Worm (Caenorhabditis elegans) whole organism, early embryonic: Measurements from ENCODE around the gene acaa-2.

Experiments
- B0310.2 ChIP-seq: sonication (generic microtip); optimal IDR thresholded peaks from 2 replicates; lab custom pipeline; 2016; ENCODE audit warnings: mild to moderate bottlenecking, missing genetic modification characterization, missing compliant biosample characterization
- F13C5.2 ChIP-seq: sonication (generic microtip); optimal IDR thresholded peaks from 2 replicates; lab custom pipeline; 2017; ENCODE audit warnings: mild to moderate bottlenecking, missing genetic modification characterization, inconsistent platforms, missing compliant biosample characterization
- aly-1 ChIP-seq: sonication (generic microtip); optimal IDR thresholded peaks from 2 replicates; lab custom pipeline; 2016; ENCODE audit warnings: missing genetic modification characterization, missing compliant biosample characterization
- ama-1 ChIP-seq: fragments of 150-350 bp; optimal IDR thresholded peaks from 2 replicates; lab custom pipeline; 2014
- ceh-13 ChIP-seq: fragments of 200-800 bp; sonication (Bioruptor generic); optimal IDR thresholded peaks from 2 replicates; lab custom pipeline; 2018; ENCODE audit warnings: mild to moderate bottlenecking, missing genetic modification characterization, missing compliant biosample characterization
- ceh-36 ChIP-seq: sonication (generic microtip); optimal IDR thresholded peaks from 2 replicates; lab custom pipeline; 2016; ENCODE audit warnings: missing genetic modification characterization, inconsistent platforms, missing compliant biosample characterization
- ets-7 ChIP-seq: sonication (generic microtip); optimal IDR thresholded peaks from 2 replicates; lab custom pipeline; 2016; ENCODE audit warnings: missing genotype, missing genetic modification characterization, missing compliant biosample characterization
- flt-1 ChIP-seq: fragments of 200-800 bp; sonication (Bioruptor generic); IDR thresholded peaks from 2 replicates; pipeline ENCODE4 v1.3.6; 2022; ENCODE audit warnings: missing genetic modification characterization, missing compliant biosample characterization
- hmbx-1 ChIP-seq: sonication (generic microtip); optimal IDR thresholded peaks from 2 replicates; lab custom pipeline; 2016; ENCODE audit warnings: mild to moderate bottlenecking, missing genetic modification characterization, missing compliant biosample characterization
- hmg-4 ChIP-seq: fragments of 200-800 bp; sonication (Bioruptor generic); optimal IDR thresholded peaks from 2 replicates; lab custom pipeline; 2018; ENCODE audit warnings: mild to moderate bottlenecking, missing genetic modification characterization, missing compliant biosample characterization
- hnd-1 ChIP-seq: sonication (generic microtip); optimal IDR thresholded peaks from 2 replicates; lab custom pipeline; 2016; ENCODE audit warnings: missing genetic modification characterization, missing compliant biosample characterization
- pes-1 ChIP-seq: fragments of 200-800 bp; sonication (Bioruptor generic); IDR thresholded peaks from 2 replicates; pipeline ENCODE4 v1.3.6; 2022; ENCODE audit warnings: missing genetic modification reagents, missing genetic modification characterization, missing compliant biosample characterization
- scrt-1 ChIP-seq: fragments of 200-800 bp; sonication (Bioruptor generic); IDR thresholded peaks from 2 replicates; pipeline ENCODE4 v1.3.6; 2022; ENCODE audit warnings: missing genetic modification characterization, missing compliant biosample characterization
- sea-1 ChIP-seq: fragments of 200-800 bp; sonication (Bioruptor generic); conservative IDR thresholded peaks from 2 replicates; pipeline ENCODE4 v1.3.6; 2022; ENCODE audit warnings: missing genetic modification characterization, missing compliant biosample characterization
- tbx-11 ChIP-seq: fragments of 200-800 bp; sonication (Bioruptor generic); IDR thresholded peaks from 2 replicates; pipeline ENCODE4 v1.3.6; 2022; ENCODE audit warnings: missing genetic modification characterization, missing compliant biosample characterization
- tbx-37 ChIP-seq: fragments of 200-800 bp; sonication (Bioruptor generic); conservative IDR thresholded peaks from 2 replicates; pipeline ENCODE4 v1.3.6; 2022; ENCODE audit warnings: missing genetic modification reagents, missing genetic modification characterization, missing compliant biosample characterization
- tra-4 ChIP-seq: sonication (generic microtip); optimal IDR thresholded peaks from 2 replicates; lab custom pipeline; 2017; ENCODE audit warnings: missing genetic modification characterization, missing compliant biosample characterization

acaa-2 gene

ce11 chrIII:13359847-13360246 lies 15.1 kb downstream of the acaa-2 start:
- TF ChIP-seq hnd-1 (tag; lab: Kevin White, UChicago) (no peak), hmg-4 (GFP tag; lab: Kevin White, UChicago) (peak; percentile 50), tbx-37 (GFP tag; lab: Robert Waterston, UW) (peak; percentile 19; the same call in 1 of the 2 replicates), F13C5.2 (peak; percentile 25), ceh-13 (GFP tag; lab: Kevin White, UChicago) (no peak)

DNA sequence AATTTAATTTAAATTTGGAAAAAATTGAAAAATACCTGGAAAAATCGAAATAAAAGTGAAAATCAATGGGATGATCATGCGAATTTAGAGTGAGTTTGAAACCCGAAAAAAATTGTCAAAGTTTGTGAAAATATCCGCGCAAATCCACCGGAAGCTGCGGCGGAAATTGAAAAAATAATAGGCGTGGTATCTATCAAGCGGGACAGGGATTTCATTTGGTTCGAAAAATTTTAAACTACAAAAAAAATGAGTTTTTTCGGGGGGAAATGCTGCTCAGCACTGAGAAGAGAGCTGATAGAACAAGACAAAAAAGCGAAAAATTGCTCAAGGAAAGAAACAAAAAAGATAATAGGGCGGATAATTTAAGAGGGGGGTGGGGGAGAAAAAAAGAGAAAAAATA lies 26.2 kb downstream of the acaa-2 start, which contains the start of gene T03F6.9:
T03F6.9 (minus strand) TSS at position 101 of the 400 bp plus-strand sequence.
- TF ChIP-seq hmbx-1 (tag; lab: Kevin White, UChicago), result no peak
- TF ChIP-seq tbx-37 (GFP tag; lab: Robert Waterston, UW), result no peak
- TF ChIP-seq flt-1, result no peak
- TF ChIP-seq B0310.2 (tag; lab: Kevin White, UChicago), result no peak
- TF ChIP-seq ceh-36 (tag; lab: Kevin White, UChicago), result no peak
- no peak for TF ChIP-seq aly-1 (tag; lab: Kevin White, UChicago)
- TF ChIP-seq ets-7, result no peak
- no peak for TF ChIP-seq ceh-13 (GFP tag; lab: Kevin White, UChicago)
- no peak for TF ChIP-seq sea-1 (GFP tag; lab: Robert Waterston, UW)
- TF ChIP-seq tra-4 (tag; lab: Kevin White, UChicago), result no peak
- TF ChIP-seq tbx-11 (GFP tag; lab: Robert Waterston, UW), result no peak
- TF ChIP-seq hmg-4 (GFP tag; lab: Kevin White, UChicago), result no peak
- no peak for TF ChIP-seq ama-1 (lab: Kevin White, UChicago)
- TF ChIP-seq hnd-1 (tag; lab: Kevin White, UChicago), result no peak
- TF ChIP-seq F13C5.2, result no peak
- no peak for TF ChIP-seq pes-1 (GFP tag; lab: Robert Waterston, UW)

ce11 chrIII:13376304-13376760 lies 31.6 kb downstream of the acaa-2 start, which contains the start of gene lis-1:
Gene lis-1 (minus strand): TSS chrIII:13376710.
- no peak for TF ChIP-seq hnd-1 (tag; lab: Kevin White, UChicago)
- no peak for TF ChIP-seq B0310.2 (tag; lab: Kevin White, UChicago)
- no peak for TF ChIP-seq ama-1 (lab: Kevin White, UChicago)
- TF ChIP-seq ceh-13 (GFP tag; lab: Kevin White, UChicago), result no peak
- TF ChIP-seq flt-1, result no peak
- TF ChIP-seq tbx-37 (GFP tag; lab: Robert Waterston, UW), result no peak
- no peak for TF ChIP-seq tra-4 (tag; lab: Kevin White, UChicago)
- no peak for TF ChIP-seq pes-1 (GFP tag; lab: Robert Waterston, UW)
- TF ChIP-seq aly-1 (tag; lab: Kevin White, UChicago), result no peak

ce11 chrIII:13377249-13377648 lies 32.5 kb downstream of the acaa-2 start:
- TF ChIP-seq F13C5.2 (peak; percentile 1), pes-1 (GFP tag; lab: Robert Waterston, UW) (no peak), ama-1 (lab: Kevin White, UChicago) (no peak)

- TF ChIP-seq hmg-4 (GFP tag; lab: Kevin White, UChicago) (no peak), B0310.2 (tag; lab: Kevin White, UChicago) (no peak), pes-1 (GFP tag; lab: Robert Waterston, UW) (no peak), flt-1 (no peak), hnd-1 (tag; lab: Kevin White, UChicago) (no peak), tra-4 (tag; lab: Kevin White, UChicago) (no peak)
Measured at ce11 chrIII:13378242-13378641, 33.5 kb downstream of the acaa-2 start, which contains the start of gene T03F6.10. Gene T03F6.10 (minus strand): TSS chrIII:13378342.

DNA sequence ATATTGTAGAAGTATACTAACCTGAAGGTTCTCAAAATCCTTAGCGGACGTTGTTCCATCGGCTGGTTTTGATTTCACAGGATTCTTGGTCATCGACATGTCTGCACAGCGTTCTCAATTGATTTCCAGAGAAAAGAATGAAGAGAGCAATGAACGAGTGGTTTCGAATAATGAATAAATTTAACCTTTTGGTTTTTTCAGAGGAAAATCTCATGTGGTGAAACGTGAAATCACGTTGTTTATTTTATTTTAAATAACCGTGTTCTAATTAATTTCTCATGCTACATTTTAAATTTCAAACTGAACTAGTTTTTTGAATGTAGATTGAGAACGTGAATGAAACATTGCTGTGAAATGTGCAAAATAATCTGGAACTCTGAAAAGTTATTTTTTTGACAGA lies 35.5 kb downstream of the acaa-2 start, which contains the start of gene T03F6.6:
T03F6.6 (minus strand) TSS at position 101 of the 400 bp plus-strand sequence.
- TF ChIP-seq ceh-13 (GFP tag; lab: Kevin White, UChicago), result no peak
- no peak for TF ChIP-seq ama-1 (lab: Kevin White, UChicago)
- TF ChIP-seq tbx-11 (GFP tag; lab: Robert Waterston, UW), result no peak
- TF ChIP-seq scrt-1 (GFP tag; lab: Robert Waterston, UW), result no peak
- TF ChIP-seq tra-4 (tag; lab: Kevin White, UChicago), result no peak
- TF ChIP-seq F13C5.2, result no peak
- TF ChIP-seq B0310.2 (tag; lab: Kevin White, UChicago), result no peak
- no peak for TF ChIP-seq hmg-4 (GFP tag; lab: Kevin White, UChicago)
- no peak for TF ChIP-seq pes-1 (GFP tag; lab: Robert Waterston, UW)
- no peak for TF ChIP-seq sea-1 (GFP tag; lab: Robert Waterston, UW)
- no peak for TF ChIP-seq hmbx-1 (tag; lab: Kevin White, UChicago)
- no peak for TF ChIP-seq aly-1 (tag; lab: Kevin White, UChicago)
- no peak for TF ChIP-seq hnd-1 (tag; lab: Kevin White, UChicago)
- no peak for TF ChIP-seq ets-7
- no peak for TF ChIP-seq ceh-36 (tag; lab: Kevin White, UChicago)

- TF ChIP-seq tbx-11 (GFP tag; lab: Robert Waterston, UW), result no peak
- no peak for TF ChIP-seq F13C5.2
- no peak for TF ChIP-seq flt-1
- no peak for TF ChIP-seq tbx-37 (GFP tag; lab: Robert Waterston, UW)
- TF ChIP-seq aly-1 (tag; lab: Kevin White, UChicago), result no peak
- TF ChIP-seq ceh-36 (tag; lab: Kevin White, UChicago), result no peak
- TF ChIP-seq sea-1 (GFP tag; lab: Robert Waterston, UW), result no peak
Measured at ce11 chrIII:13380881-13381280, 36.1 kb downstream of the acaa-2 start.

ce11 chrIII:13381684-13382083 lies 36.9 kb downstream of the acaa-2 start:
- TF ChIP-seq tbx-37 (GFP tag; lab: Robert Waterston, UW), result no peak
- no peak for TF ChIP-seq ama-1 (lab: Kevin White, UChicago)
- TF ChIP-seq ceh-36 (tag; lab: Kevin White, UChicago), result no peak
- no peak for TF ChIP-seq F13C5.2
- TF ChIP-seq ets-7, result no peak
- no peak for TF ChIP-seq aly-1 (tag; lab: Kevin White, UChicago)
- TF ChIP-seq flt-1, result no peak
- TF ChIP-seq hmg-4 (GFP tag; lab: Kevin White, UChicago), result no peak
- TF ChIP-seq hnd-1 (tag; lab: Kevin White, UChicago), result no peak
- no peak for TF ChIP-seq B0310.2 (tag; lab: Kevin White, UChicago)
- TF ChIP-seq tra-4 (tag; lab: Kevin White, UChicago), result no peak
- no peak for TF ChIP-seq hmbx-1 (tag; lab: Kevin White, UChicago)
- TF ChIP-seq sea-1 (GFP tag; lab: Robert Waterston, UW), result no peak
- no peak for TF ChIP-seq pes-1 (GFP tag; lab: Robert Waterston, UW)
